Worm (Caenorhabditis elegans) whole organism, L2 larva: ENCODE results near the gene ctsa-3.1.

Source experiments
- C34F6.9 ChIP-seq: fragments of 150-350 bp; optimal IDR thresholded peaks from 2 replicates; lab custom pipeline; 2014; ENCODE audit warnings: missing biosample characterization, missing genetic modification characterization
- F13H6.1 ChIP-seq: sonication (generic microtip); optimal IDR thresholded peaks from 2 replicates; lab custom pipeline; 2016; ENCODE audit warnings: missing genetic modification characterization, missing compliant biosample characterization
- Y55F3AM.14 ChIP-seq: fragments of 200-800 bp; sonication (Bioruptor generic); optimal IDR thresholded peaks from 2 replicates; lab custom pipeline; 2018; ENCODE audit warnings: mild to moderate bottlenecking, missing genetic modification characterization, missing compliant biosample characterization
- alr-1 ChIP-seq: fragments of 150-350 bp; optimal IDR thresholded peaks from 2 replicates; lab custom pipeline; 2014; ENCODE audit warnings: missing biosample characterization, missing genetic modification characterization
- aly-2 ChIP-seq: fragments of 150-350 bp; optimal IDR thresholded peaks from 2 replicates; lab custom pipeline; 2014; ENCODE audit warnings: missing biosample characterization, missing genetic modification characterization
- ceh-82 ChIP-seq: fragments of 150-350 bp; optimal IDR thresholded peaks from 2 replicates; lab custom pipeline; 2014; ENCODE audit warnings: missing biosample characterization, missing genetic modification characterization
- crh-2 ChIP-seq: sonication (generic microtip); optimal IDR thresholded peaks from 2 replicates; lab custom pipeline; 2017; ENCODE audit warnings: missing biosample characterization, missing genetic modification characterization
- dmd-4 ChIP-seq: sonication (generic microtip); optimal IDR thresholded peaks from 2 replicates; lab custom pipeline; 2017; ENCODE audit warnings: missing biosample characterization, missing genetic modification characterization
- egl-27 ChIP-seq: sonication (generic microtip); optimal IDR thresholded peaks from 3 replicates; lab custom pipeline; 2017; ENCODE audit warnings: missing biosample characterization, missing genetic modification reagents, missing genetic modification characterization
- fos-1 ChIP-seq: fragments of 150-350 bp; optimal IDR thresholded peaks from 2 replicates; lab custom pipeline; 2014; ENCODE audit warnings: missing biosample characterization, missing genetic modification characterization
- lin-13 ChIP-seq: fragments of 150-350 bp; optimal IDR thresholded peaks from 2 replicates; lab custom pipeline; 2014; ENCODE audit warnings: missing biosample characterization, missing genetic modification reagents, missing genetic modification characterization
- lin-39 ChIP-seq: fragments of 150-350 bp; optimal IDR thresholded peaks from 2 replicates; lab custom pipeline; 2014; ENCODE audit warnings: missing biosample characterization, missing genetic modification reagents, missing genetic modification characterization
- lsy-2 ChIP-seq, 2 experiments: fragments of 150-350 bp in 1 of 2; sonication (generic microtip) in 1 of 2; optimal IDR thresholded peaks; 2 replicates each; lab custom pipeline; 2014 to 2017; ENCODE audit warnings: missing biosample characterization in 2 of 2, missing genetic modification characterization in 2 of 2
- mab-5 ChIP-seq: fragments of 150-350 bp; optimal IDR thresholded peaks from 2 replicates; lab custom pipeline; 2014; ENCODE audit warnings: missing biosample characterization, missing genetic modification characterization
- mdl-1 ChIP-seq, 2 experiments: fragments of 150-350 bp in 1 of 2; sonication (generic microtip) in 1 of 2; optimal IDR thresholded peaks; 2 replicates each; lab custom pipeline; 2017; ENCODE audit warnings: missing biosample characterization in 2 of 2, missing genetic modification characterization in 2 of 2
- nhr-10 ChIP-seq: sonication (generic microtip); optimal IDR thresholded peaks from 2 replicates; lab custom pipeline; 2017; ENCODE audit warnings: missing biosample characterization, missing genetic modification characterization
- nhr-11 ChIP-seq: fragments of 150-350 bp; optimal IDR thresholded peaks from 2 replicates; lab custom pipeline; 2014; ENCODE audit warnings: missing biosample characterization, missing genetic modification characterization
- nhr-12 ChIP-seq: fragments of 150-350 bp; optimal IDR thresholded peaks from 2 replicates; lab custom pipeline; 2014; ENCODE audit warnings: missing biosample characterization, missing genetic modification characterization
- nhr-129 ChIP-seq: fragments of 150-350 bp; optimal IDR thresholded peaks from 2 replicates; lab custom pipeline; 2014; ENCODE audit warnings: missing biosample characterization, missing genetic modification characterization
- nhr-21 ChIP-seq: fragments of 150-350 bp; optimal IDR thresholded peaks from 2 replicates; lab custom pipeline; 2014; ENCODE audit warnings: missing biosample characterization, missing genetic modification characterization
- nhr-23 ChIP-seq: fragments of 150-350 bp; optimal IDR thresholded peaks from 2 replicates; lab custom pipeline; 2014; ENCODE audit warnings: missing biosample characterization, missing genetic modification reagents, missing genetic modification characterization
- nhr-25 ChIP-seq: fragments of 150-350 bp; sonication (generic microtip); optimal IDR thresholded peaks from 3 replicates; lab custom pipeline; 2014; ENCODE audit warnings: missing biosample characterization, missing genetic modification characterization
- nhr-77 ChIP-seq: fragments of 150-350 bp; optimal IDR thresholded peaks from 2 replicates; lab custom pipeline; 2014; ENCODE audit warnings: missing biosample characterization, missing genetic modification characterization
- peb-1 ChIP-seq: fragments of 150-350 bp; optimal IDR thresholded peaks from 2 replicates; lab custom pipeline; 2014; ENCODE audit warnings: missing biosample characterization, missing genetic modification characterization
- sem-4 ChIP-seq: fragments of 150-350 bp; optimal IDR thresholded peaks from 2 replicates; lab custom pipeline; 2014; ENCODE audit warnings: missing biosample characterization, missing genetic modification reagents, missing genetic modification characterization
- skn-1 ChIP-seq: sonication (generic microtip); optimal IDR thresholded peaks from 2 replicates; lab custom pipeline; 2017; ENCODE audit warnings: missing biosample characterization, missing genetic modification characterization
- sma-9 ChIP-seq, 2 experiments: fragments of 150-350 bp in 1 of 2; sonication (generic microtip) in 1 of 2; optimal IDR thresholded peaks; 2 replicates each; lab custom pipeline; 2014 to 2016; ENCODE audit warnings: missing genetic modification characterization in 2 of 2, mild to moderate bottlenecking in 1 of 2, missing biosample characterization in 1 of 2, missing compliant biosample characterization in 1 of 2, missing genetic modification reagents in 1 of 2, moderate library complexity in 1 of 2
- snpc-4 ChIP-seq: fragments of 150-350 bp; optimal IDR thresholded peaks from 2 replicates; lab custom pipeline; 2014; ENCODE audit warnings: missing biosample characterization, missing genetic modification characterization
- unc-39 ChIP-seq: fragments of 150-350 bp; optimal IDR thresholded peaks from 2 replicates; lab custom pipeline; 2014; ENCODE audit warnings: missing biosample characterization, missing genetic modification characterization
- unc-62 ChIP-seq: fragments of 150-350 bp; optimal IDR thresholded peaks from 2 replicates; lab custom pipeline; 2014; ENCODE audit warnings: missing biosample characterization, missing genetic modification reagents, missing genetic modification characterization
- zag-1 ChIP-seq: fragments of 150-350 bp; optimal IDR thresholded peaks from 2 replicates; lab custom pipeline; 2014; ENCODE audit warnings: missing biosample characterization, missing genetic modification characterization
- ztf-1 ChIP-seq: fragments of 200-800 bp; sonication (Bioruptor generic); conservative IDR thresholded peaks from 2 replicates; pipeline ENCODE4 v1.3.6; 2022; ENCODE audit warnings: missing genetic modification characterization, missing compliant biosample characterization
- ztf-11 ChIP-seq: sonication (generic microtip); optimal IDR thresholded peaks from 2 replicates; lab custom pipeline; 2017; ENCODE audit warnings: missing biosample characterization, missing genetic modification characterization
- ztf-4 ChIP-seq: fragments of 150-350 bp; optimal IDR thresholded peaks from 2 replicates; lab custom pipeline; 2014; ENCODE audit warnings: missing biosample characterization, missing genetic modification characterization

The ctsa-3.1 gene

ce11 chrII:7186117-7186516 is 46.5 kb upstream of the ctsa-3.1 start:
- TF ChIP-seq zag-1 (no peak), dmd-4 (tag; lab: Kevin White, UChicago) (no peak), nhr-129 (tag; lab: Kevin White, UChicago) (no peak), nhr-77 (no peak), mdl-1 (tag; optimal IDR thresholded peaks at IDR 0.05; lab: Kevin White, UChicago) (no peak), lin-13 (no peak), nhr-21 (tag; lab: Kevin White, UChicago) (no peak), fos-1 (no peak), sem-4 (tag; lab: Kevin White, UChicago) (no peak), unc-39 (no peak), nhr-12 (tag; lab: Kevin White, UChicago) (no peak), egl-27 (tag; lab: Kevin White, UChicago) (no peak), ztf-11 (tag; lab: Kevin White, UChicago) (no peak), unc-62 (GFP tag; lab: Kevin White, UChicago) (no peak), lsy-2 (tag; optimal IDR thresholded peaks at IDR 0.05; lab: Kevin White, UChicago) (no peak), crh-2 (no peak), nhr-23 (no peak), ceh-82 (tag; lab: Kevin White, UChicago) (no peak)

- TF ChIP-seq mdl-1 (tag; optimal IDR thresholded peaks at IDR 0.05; lab: Kevin White, UChicago): no peak
- TF ChIP-seq lsy-2 (tag; optimal IDR thresholded peaks at IDR 0.05; lab: Kevin White, UChicago): no peak
- TF ChIP-seq lin-39 (tag; lab: Kevin White, UChicago): no peak
- no peak for TF ChIP-seq ztf-1 (GFP tag; lab: Robert Waterston, UW)
- TF ChIP-seq nhr-11: no peak
- no peak for TF ChIP-seq nhr-129 (tag; lab: Kevin White, UChicago)
- TF ChIP-seq nhr-21 (tag; lab: Kevin White, UChicago): no peak
- TF ChIP-seq ztf-4 (tag; lab: Kevin White, UChicago): no peak
- TF ChIP-seq aly-2: no peak
- TF ChIP-seq F13H6.1 (tag; lab: Kevin White, UChicago): no peak
- TF ChIP-seq sma-9 (GFP tag; optimal IDR thresholded peaks at IDR 0.05; lab: Kevin White, UChicago): no peak
- TF ChIP-seq sma-9 (tag; optimal IDR thresholded peaks at IDR 0.05; lab: Kevin White, UChicago): no peak
- TF ChIP-seq sem-4 (tag; lab: Kevin White, UChicago): no peak
- no peak for TF ChIP-seq skn-1 (tag; lab: Kevin White, UChicago)
- TF ChIP-seq lin-13: no peak
Measured at ce11 chrII:7187110-7187509, 45.5 kb upstream of the ctsa-3.1 start, which contains the start of gene C27H5.6. C27H5.6 (minus strand) TSS chrII:7187210.

ce11 chrII:7189120-7189519 is 43.5 kb upstream of the ctsa-3.1 start, which contains the start of gene E04F6.4:
E04F6.4 (plus strand) TSS chrII:7189420.
- no peak for TF ChIP-seq Y55F3AM.14
- TF ChIP-seq nhr-77: no peak
- no peak for TF ChIP-seq lin-13
- TF ChIP-seq C34F6.9 (tag; lab: Kevin White, UChicago): no peak
- no peak for TF ChIP-seq sem-4 (tag; lab: Kevin White, UChicago)
- no peak for TF ChIP-seq nhr-12 (tag; lab: Kevin White, UChicago)
- TF ChIP-seq unc-39: no peak
- TF ChIP-seq snpc-4 (tag; lab: Kevin White, UChicago): no peak
- no peak for TF ChIP-seq egl-27 (tag; lab: Kevin White, UChicago)
- TF ChIP-seq nhr-25 (tag; lab: Kevin White, UChicago): no peak

ce11 chrII:7195541-7195940 is 37.1 kb upstream of the ctsa-3.1 start, which contains the start of gene acdh-12:
acdh-12 (minus strand) TSS chrII:7195641.
- no peak for TF ChIP-seq nhr-11
- TF ChIP-seq mab-5 (tag; lab: Kevin White, UChicago): no peak
- TF ChIP-seq nhr-21 (tag; lab: Kevin White, UChicago): no peak
- no peak for TF ChIP-seq sma-9 (GFP tag; optimal IDR thresholded peaks at IDR 0.05; lab: Kevin White, UChicago)
- TF ChIP-seq sma-9 (tag; optimal IDR thresholded peaks at IDR 0.05; lab: Kevin White, UChicago): no peak
- TF ChIP-seq F13H6.1 (tag; lab: Kevin White, UChicago): no peak
- TF ChIP-seq crh-2: no peak
- no peak for TF ChIP-seq skn-1 (tag; lab: Kevin White, UChicago)
- no peak for TF ChIP-seq alr-1 (tag; lab: Kevin White, UChicago)
- no peak for TF ChIP-seq nhr-10 (tag; lab: Kevin White, UChicago)

ce11 chrII:7196040-7196439 is 36.6 kb upstream of the ctsa-3.1 start, which contains the start of gene maoc-1:
maoc-1 (plus strand) TSS chrII:7196276.
- TF ChIP-seq sma-9 (GFP tag; optimal IDR thresholded peaks at IDR 0.05; lab: Kevin White, UChicago) (peak; percentile 13), sma-9 (tag; optimal IDR thresholded peaks at IDR 0.05; lab: Kevin White, UChicago) (no peak), unc-62 (GFP tag; lab: Kevin White, UChicago) (no peak), peb-1 (tag; lab: Kevin White, UChicago) (no peak), C34F6.9 (tag; lab: Kevin White, UChicago) (no peak), fos-1 (peak; percentile 25), mdl-1 (tag; optimal IDR thresholded peaks at IDR 0.05; lab: Kevin White, UChicago) (no peak)
